Worm (Caenorhabditis elegans) whole organism, late embryonic: Measurements from ENCODE around the gene K08C7.4.

Experiments
- T23F11.4 ChIP-seq: fragments of 200-800 bp; sonication (Bioruptor generic); optimal IDR thresholded peaks from 2 replicates; lab custom pipeline; 2018; ENCODE audit warnings: mild to moderate bottlenecking, missing genetic modification characterization, missing compliant biosample characterization
- Y22D7AL.16 ChIP-seq: sonication (generic microtip); optimal IDR thresholded peaks from 2 replicates; lab custom pipeline; 2016; ENCODE audit warnings: missing genetic modification characterization, missing compliant biosample characterization
- ama-1 ChIP-seq: fragments of 150-350 bp; optimal IDR thresholded peaks from 2 replicates; lab custom pipeline; 2014
- gmeb-2 ChIP-seq: sonication (generic microtip); optimal IDR thresholded peaks from 2 replicates; lab custom pipeline; 2016; ENCODE audit warnings: missing genetic modification characterization, inconsistent platforms, missing compliant biosample characterization
- syd-9 ChIP-seq: sonication (generic microtip); optimal IDR thresholded peaks from 2 replicates; lab custom pipeline; 2016; ENCODE audit warnings: mild to moderate bottlenecking, missing genetic modification characterization, moderate library complexity, missing compliant biosample characterization
- unc-3 ChIP-seq, 2 experiments: fragments of 200-800 bp in 1 of 2; sonication (Bioruptor generic) in 1 of 2; sonication (generic microtip) in 1 of 2; conservative IDR thresholded peaks in 1 of 2; optimal IDR thresholded peaks in 1 of 2; 2 replicates each; pipeline versions ENCODE4 v1.3.6 to Lab custom; 2016 to 2022; ENCODE audit warnings: missing compliant biosample characterization in 2 of 2, missing genetic modification characterization in 2 of 2, missing genetic modification reagents in 1 of 2

DNA sequence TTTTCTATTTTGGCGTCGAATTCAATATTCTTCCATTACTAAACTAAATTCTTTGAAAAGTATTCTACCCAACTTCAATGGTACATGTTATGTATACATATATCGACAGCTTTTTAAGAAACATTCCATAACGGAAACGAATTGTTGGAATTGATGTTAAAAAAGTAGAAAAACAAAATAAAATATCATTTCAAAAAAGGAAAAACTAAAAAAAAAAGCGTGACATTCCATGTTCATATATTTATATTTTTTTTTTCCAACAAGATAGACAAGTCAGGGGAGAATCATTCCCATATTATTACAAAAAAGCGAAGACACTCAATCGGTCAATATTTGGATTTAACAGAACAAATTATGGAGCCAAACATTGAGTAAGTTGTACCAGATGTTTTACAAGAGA lies 24.9 kb upstream of the K08C7.4 start, which contains the start of gene R102.10:
- TF ChIP-seq T23F11.4 (GFP tag; lab: Kevin White, UChicago) (no peak), ama-1 (lab: Kevin White, UChicago) (no peak), unc-3 (GFP tag; conservative IDR thresholded peaks at IDR 0.05; lab: Robert Waterston, UW) (no peak), unc-3 (tag; optimal IDR thresholded peaks at IDR 0.05; lab: Kevin White, UChicago) (no peak), syd-9 (no peak), Y22D7AL.16 (tag; lab: Kevin White, UChicago) (no peak), gmeb-2 (tag; lab: Kevin White, UChicago) (no peak)
